Fruit fly (Drosophila melanogaster): ENCODE measurements around the gene CG1792.

The CG1792 gene

DNA sequence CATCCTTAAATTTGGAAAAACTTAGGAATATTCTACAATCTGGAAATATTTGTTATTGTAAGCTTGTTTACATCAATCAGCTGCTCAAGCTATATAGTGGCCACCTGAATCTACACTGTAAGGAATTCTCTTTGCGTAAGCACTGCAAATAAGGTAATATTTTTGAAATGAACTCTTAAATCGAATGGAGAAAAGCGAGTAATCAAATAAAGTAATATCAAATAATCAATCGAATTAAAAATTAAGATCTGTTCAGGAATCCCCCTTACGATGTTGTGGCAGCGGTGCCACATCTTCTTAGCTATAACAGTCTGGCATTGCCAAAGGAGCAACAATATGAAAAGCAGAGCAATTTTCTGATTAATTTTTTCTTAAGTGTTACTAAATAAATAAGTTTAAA lies at the start of gene CG1792, which contains the start of gene Mnat9:
CG1792 (plus strand) TSS at position 303 of the 400 bp plus-strand sequence.
Mnat9 (minus strand) TSS at position 160 of the 400 bp plus-strand sequence.
- TF ChIP-seq CTCF (optimal IDR thresholded peaks at IDR 0.05) (no peak), CG8478 (optimal IDR thresholded peaks at IDR 0.05) (no peak)

DNA sequence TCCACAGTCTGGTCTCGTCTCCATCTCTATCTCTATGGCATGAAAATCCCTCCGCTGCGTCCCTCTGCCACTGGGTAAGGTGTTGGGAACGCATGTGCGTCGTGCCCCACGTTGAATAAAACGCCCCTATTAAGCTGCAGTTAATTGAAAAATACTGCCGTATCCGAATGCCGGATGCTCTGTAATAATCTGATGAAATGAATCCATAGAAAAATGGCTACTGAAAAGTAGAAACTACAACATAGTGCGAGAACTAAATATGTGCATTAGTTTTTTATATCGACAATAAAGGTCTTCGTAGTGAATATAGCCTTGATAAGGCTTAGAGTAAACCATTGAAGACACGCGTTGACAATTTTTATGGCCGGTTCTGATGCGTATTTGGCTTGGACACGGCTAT lies 49.4 kb upstream of the CG1792 start:
- TF ChIP-seq CG8478 (optimal IDR thresholded peaks at IDR 0.05) (no peak), CTCF (optimal IDR thresholded peaks at IDR 0.05) (no peak)

DNA sequence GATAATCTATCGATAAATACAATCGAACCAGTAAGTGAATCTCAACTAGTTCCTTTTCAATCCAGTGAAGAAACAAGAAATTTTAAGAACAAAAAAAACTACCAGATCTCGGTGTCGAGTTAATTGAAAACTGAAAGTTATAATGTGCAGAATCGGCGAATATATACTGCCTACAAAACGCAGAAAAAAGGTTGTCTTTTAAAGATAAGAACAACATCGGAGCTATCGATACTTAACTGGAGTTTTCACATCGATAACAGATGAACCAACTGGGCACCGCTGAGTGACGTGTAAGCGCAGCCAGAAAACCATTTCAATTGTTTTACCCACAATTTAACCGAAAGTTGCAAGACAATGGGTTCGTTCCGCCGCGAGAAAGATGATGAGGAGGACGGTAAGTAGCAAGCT lies 44.2 kb upstream of the CG1792 start, which contains the start of gene gammaCOP:
gammaCOP (plus strand) TSS at position 259 of the 408 bp plus-strand sequence.
- TF ChIP-seq CG8478 (optimal IDR thresholded peaks at IDR 0.05) = no peak
- TF ChIP-seq CTCF (optimal IDR thresholded peaks at IDR 0.05) = no peak

DNA sequence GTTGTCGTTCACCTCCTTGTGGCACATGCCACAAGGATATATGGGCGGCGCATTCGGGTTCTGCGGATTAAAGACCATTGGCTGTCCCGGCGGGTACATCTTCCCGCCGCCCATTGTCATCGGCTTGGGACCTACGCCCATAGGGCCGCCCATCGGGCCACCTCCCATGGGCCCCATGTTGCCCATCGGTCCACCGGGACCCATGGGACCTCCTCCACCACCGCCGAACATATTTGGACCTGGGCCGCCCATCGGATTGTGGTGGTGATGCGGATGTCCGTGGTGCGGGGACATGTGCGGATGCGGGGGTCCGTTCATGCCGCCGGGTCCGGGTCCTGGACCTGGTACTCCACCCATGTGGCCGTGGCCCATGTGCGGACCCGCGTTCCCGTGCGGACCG lies 38.8 kb upstream of the CG1792 start:
- TF ChIP-seq CTCF (optimal IDR thresholded peaks at IDR 0.05) (no peak), CG8478 (optimal IDR thresholded peaks at IDR 0.05) (no peak)

DNA sequence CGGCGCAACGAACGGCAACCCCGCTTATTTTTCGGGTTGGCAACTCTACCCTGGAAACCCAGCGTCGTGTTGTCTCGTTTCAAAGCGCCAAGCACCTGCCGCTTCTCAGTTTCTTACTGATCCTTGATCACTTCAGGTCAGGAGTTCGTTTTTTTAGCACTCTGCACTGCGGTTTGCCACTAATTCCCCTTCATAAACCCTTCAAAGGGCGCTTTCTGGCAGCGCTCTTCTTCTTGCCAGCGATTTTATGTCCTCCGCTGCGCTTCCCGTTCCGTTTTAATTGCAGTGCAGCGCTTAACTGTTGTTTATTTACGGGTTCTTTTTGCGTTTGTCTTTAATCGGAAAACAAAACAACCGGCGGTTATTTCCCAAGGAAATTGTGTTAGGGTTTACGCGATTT lies 36.1 kb upstream of the CG1792 start:
- TF ChIP-seq CTCF (optimal IDR thresholded peaks at IDR 0.05) (no peak), CG8478 (optimal IDR thresholded peaks at IDR 0.05) (no peak)

DNA sequence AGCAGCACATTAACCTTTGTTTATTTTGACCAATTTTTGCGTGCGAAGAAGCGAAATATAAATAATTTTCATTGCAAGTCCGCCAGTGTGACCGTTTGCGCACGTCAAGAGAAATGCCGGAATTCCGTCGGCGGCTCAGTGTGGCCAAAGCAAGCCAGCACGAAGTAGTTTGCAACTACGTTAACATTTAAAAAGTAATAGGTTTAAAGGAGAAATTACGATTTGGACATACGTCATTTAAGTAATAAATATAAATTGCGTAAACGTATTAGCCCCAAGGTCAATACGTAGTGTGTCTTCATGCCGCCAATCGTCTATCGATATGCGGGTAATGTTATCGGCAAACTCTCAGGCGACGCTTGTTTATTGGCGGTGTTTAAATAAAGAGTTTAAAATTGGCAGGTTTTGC lies 35.5 kb upstream of the CG1792 start, which contains the start of the genes pygo and rod:
pygo (minus strand) TSS at position 114 of the 409 bp plus-strand sequence.
rod (plus strand) TSS at position 366 of the 409 bp plus-strand sequence.
- TF ChIP-seq CG8478 (optimal IDR thresholded peaks at IDR 0.05) (no peak), CTCF (optimal IDR thresholded peaks at IDR 0.05) (no peak)

DNA sequence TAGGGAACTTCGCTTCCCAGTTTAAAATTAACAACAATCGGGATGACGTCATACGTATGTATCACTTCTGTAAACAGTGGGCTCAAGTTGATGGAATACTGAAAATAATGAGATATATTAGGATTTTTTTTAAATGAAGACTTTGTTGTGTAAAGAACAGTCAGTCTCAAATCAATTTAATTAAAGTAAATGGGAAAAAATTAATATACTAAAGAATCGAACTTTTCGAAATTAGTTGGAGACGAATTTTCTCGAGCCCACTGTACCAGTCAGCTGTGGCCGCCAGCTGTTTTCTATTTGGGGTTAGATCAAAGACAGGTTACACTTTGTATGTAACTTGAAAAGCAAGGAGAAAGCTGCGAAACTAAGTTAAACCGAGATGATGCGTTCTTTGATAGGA lies 27.7 kb upstream of the CG1792 start, which contains the start of gene CG1635:
CG1635 (plus strand) TSS at position 300 of the 400 bp plus-strand sequence.
- no peak for TF ChIP-seq CTCF (optimal IDR thresholded peaks at IDR 0.05)
- TF ChIP-seq CG8478 (optimal IDR thresholded peaks at IDR 0.05) = no peak

DNA sequence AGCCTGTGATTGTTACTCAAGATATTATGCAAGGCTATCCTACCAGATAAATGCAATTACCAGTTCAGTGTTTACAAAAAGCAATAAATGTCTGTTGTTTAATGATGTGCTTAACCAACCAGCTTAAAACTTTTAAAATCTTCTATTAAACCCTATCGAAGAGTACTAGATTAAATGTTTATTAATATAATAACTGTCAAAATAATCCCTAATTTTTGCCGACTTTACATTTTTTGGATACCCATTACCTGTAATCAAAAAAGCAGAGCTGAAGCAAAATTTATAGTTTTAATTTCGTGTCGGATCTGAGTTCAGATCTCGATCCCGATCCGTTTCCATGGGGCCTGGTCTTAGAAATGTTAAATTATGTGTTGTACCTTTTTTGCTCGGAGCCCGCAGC lies 25.8 kb upstream of the CG1792 start, which contains the start of gene CG1638:
CG1638 (plus strand) TSS at position 301 of the 400 bp plus-strand sequence.
- TF ChIP-seq CG8478 (optimal IDR thresholded peaks at IDR 0.05) (no peak), CTCF (optimal IDR thresholded peaks at IDR 0.05) (no peak)

DNA sequence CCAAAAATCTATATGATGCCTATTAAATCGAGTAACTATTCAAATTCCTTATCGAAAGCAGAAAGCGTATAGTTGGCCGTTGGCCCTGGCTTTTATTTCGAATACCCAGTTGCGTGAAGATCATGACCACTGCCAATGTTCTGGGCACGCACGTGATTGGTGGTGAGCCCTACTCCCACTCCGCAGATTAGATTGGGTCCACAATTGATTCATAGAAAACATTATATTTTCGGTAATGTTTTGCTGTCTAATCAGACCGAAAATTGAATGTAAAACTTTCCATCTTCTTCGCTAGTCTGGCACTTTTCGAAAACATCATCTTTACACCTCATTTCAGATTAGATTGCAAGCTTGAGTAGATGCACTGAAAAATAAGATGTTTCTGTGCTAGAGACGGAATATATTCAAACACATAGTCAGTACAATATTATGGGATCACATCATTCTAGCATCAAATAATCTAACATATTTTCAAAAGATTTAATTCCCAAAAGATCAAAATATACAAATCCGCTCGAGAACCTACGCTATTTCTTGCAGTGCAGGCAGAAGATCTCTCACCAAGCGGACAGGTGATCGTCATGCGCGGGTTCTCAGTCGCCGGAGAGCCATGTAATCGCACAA lies 23.7 kb upstream of the CG1792 start, which contains the start of gene CG1774:
CG1774 (plus strand) TSS at position 548 of the 624 bp plus-strand sequence.
- TF ChIP-seq CTCF (optimal IDR thresholded peaks at IDR 0.05) (no peak), CG8478 (optimal IDR thresholded peaks at IDR 0.05) (no peak)

DNA sequence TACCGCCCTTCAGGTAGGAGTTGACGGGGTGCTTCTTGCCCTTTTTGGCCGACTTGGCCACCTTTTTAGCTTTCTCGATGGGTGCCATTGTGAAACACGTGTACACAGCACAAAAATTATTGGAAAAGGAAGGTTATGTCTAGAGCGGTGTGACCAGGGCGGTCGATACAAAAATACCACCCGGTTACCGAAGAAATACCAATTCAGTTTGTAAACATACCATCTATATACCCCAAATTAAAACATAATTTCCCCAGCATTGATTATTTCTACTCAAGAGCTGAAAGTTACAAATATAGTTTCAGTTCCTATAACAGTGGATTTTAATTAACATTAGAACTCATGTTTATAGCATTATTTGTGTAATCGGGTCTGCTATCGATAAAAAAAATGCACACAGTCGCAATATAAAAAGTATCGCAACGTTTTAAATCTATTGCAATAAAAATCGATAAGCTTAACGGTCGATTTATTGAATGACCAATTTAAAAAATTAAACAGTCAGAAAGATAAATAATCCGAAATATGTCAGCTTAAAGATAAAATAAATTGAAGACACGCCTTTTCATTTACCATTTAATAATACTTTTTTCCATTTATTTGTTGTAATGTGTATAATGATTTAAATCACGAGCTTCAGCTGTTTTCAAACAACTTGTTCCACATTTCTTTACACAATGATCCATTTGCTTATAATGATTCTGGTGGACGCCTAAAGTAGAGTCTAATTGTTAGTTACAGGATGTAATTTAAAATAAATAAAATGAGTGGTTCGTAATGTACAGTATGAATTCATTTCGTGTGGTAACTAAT lies 19.8 kb upstream of the CG1792 start, which contains the start of gene RpL6:
RpL6 (minus strand) TSS at position 134 of the 813 bp plus-strand sequence.
- TF ChIP-seq CG8478 (optimal IDR thresholded peaks at IDR 0.05) (no peak), CTCF (optimal IDR thresholded peaks at IDR 0.05) (peak in 1 of 2 experiments; percentile 21)

DNA sequence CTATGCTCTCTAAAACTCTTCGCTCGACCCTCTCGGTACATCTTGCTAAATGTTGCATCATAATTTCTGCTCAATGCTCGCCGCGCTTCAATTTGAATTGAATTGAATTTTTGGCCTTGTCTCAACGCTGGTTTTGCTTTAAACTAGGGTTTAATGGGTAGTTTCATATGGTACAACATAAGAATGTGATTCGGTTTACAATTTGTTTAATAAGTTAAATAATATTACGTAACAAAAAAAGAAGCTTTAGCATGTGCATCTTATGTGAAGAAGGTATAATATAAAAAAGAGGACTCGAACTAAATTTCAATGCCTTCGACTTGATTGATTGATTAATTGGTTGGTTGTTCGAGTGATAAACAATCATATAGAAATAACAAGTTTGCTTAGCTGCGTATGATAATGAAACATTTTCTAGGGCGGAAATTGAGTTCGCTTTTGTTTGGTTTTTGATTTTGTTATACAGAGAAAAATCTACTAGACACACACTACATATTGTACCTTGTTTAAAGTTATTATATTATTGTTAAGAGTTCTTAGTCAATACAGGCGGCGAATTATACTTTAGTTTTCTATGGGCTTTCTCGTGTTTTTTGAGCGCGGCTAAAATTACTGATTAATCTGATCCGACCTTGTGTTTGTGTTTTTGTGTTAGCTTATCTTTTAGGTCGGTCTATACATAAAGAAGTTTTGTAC lies 18.2 kb upstream of the CG1792 start:
- TF ChIP-seq CTCF (optimal IDR thresholded peaks at IDR 0.05) (no peak), CG8478 (optimal IDR thresholded peaks at IDR 0.05) (no peak)

DNA sequence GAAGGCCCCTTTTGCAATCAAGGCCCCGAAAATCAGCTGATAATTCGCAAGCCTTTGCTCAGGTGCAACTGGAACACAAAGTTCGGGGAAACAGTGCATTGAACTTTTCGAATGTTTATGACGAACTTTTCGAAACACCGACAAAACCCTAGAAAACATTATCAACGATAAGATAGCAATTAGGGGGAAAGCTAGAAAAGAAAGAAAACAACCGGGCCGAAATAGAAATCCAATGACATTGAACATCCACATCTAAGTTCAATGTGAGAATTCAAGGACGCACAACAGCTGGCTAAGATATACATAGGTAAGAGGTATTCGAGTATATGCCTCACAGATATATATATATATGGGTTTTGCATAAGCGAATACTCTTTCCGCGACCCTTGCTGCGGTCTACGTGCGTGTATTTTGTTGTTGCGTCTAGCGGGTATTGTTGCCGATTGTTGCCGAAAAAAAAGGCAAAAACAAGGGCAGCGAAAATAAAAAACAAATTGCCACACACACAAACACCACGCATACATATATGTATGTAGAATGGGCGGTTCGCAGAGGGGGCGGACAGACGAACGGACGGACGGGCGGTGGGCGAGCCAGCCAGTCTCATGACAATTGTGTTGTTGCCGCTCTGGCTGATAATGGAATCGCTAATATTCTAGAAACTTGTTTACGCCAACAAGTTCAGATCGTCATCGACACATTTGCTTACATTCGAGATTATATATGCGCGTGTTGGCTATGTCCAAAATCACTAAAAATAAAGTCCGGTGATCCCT lies 16.4 kb upstream of the CG1792 start:
- TF ChIP-seq CG8478 (optimal IDR thresholded peaks at IDR 0.05) (no peak), CTCF (optimal IDR thresholded peaks at IDR 0.05) (no peak)

DNA sequence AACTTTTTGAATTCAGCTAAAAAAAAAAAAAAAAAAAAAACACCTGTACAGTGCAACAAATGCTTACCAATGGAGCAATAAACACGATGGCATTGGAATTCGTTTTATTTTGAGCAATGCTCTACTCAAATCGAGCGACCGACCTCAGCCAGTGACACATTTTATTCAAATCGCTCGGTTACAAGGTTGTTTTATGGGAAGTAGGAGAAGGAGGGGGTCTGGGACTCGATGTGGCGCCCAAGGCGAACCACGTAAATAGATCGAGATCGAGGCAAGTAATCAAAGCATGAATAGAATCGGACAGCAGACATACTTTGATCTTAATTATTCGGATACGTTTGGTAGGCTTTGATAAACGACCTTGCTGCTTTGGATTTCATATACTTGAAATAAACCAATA lies 12.9 kb upstream of the CG1792 start:
- no peak for TF ChIP-seq CTCF (optimal IDR thresholded peaks at IDR 0.05)
- TF ChIP-seq CG8478 (optimal IDR thresholded peaks at IDR 0.05) = no peak

DNA sequence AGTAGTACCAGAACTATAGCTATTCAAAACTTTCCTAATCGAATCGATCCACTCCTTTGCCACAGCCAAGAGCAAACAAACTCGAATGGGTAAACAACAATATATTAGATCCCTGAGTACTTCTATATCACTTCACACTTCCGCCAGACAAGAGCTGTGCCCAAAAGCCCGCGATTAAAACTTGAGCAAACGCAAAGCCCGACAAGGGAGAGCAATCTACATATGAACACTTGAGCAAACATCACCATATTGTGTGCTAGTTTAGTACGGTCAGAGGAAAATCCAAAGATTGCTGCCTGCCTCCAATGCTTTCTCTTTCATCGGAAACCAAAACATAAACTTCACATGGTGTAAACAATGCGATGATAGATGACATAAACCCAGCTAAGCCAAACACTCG lies 12.4 kb upstream of the CG1792 start:
- TF ChIP-seq CTCF (optimal IDR thresholded peaks at IDR 0.05) (no peak), CG8478 (optimal IDR thresholded peaks at IDR 0.05) (no peak)
